Worm (Caenorhabditis elegans): Measurements from ENCODE around the gene cul-2.

Gene cul-2

DNA sequence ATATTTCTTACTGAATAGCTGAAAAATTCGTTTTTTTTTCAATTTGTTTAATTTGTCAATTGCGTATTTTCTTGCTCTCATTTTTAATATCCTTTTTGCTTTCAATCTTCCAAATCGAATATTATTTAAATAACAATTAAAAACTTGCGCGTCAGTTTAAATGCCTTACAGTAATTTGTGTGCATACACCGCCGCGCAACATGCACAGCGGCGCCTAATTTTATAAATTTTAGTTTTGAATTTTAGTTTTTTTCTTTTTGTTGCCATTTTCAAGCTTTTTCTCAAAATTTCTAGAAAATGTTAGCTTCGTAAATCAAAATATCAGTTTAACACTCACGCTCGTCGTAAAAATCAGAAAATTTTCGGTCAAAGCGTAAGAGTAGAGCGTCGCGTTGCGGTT, 3.8 kb upstream of the cul-2 start:
- TF ChIP-seq hmg-11 (tag; optimal IDR thresholded peaks at IDR 0.05) (no peak), egl-27 (tag; optimal IDR thresholded peaks at IDR 0.05) (no peak), nhr-67 (tag; optimal IDR thresholded peaks at IDR 0.05) (no peak), snpc-4 (tag; optimal IDR thresholded peaks at IDR 0.05) (no peak), ceh-28 (tag; optimal IDR thresholded peaks at IDR 0.05) (no peak), egl-5 (tag; optimal IDR thresholded peaks at IDR 0.05) (no peak), ama-1 (optimal IDR thresholded peaks at IDR 0.05) (no peak), elt-3 (tag; optimal IDR thresholded peaks at IDR 0.05) (no peak), elt-2 (tag; optimal IDR thresholded peaks at IDR 0.05) (no peak), tbx-2 (tag; optimal IDR thresholded peaks at IDR 0.05) (no peak), sea-2 (GFP tag; optimal IDR thresholded peaks at IDR 0.05) (no peak), skn-1 (tag; optimal IDR thresholded peaks at IDR 0.05) (no peak), daf-12 (tag; optimal IDR thresholded peaks at IDR 0.05) (no peak), fkh-2 (tag; optimal IDR thresholded peaks at IDR 0.05) (no peak)

DNA sequence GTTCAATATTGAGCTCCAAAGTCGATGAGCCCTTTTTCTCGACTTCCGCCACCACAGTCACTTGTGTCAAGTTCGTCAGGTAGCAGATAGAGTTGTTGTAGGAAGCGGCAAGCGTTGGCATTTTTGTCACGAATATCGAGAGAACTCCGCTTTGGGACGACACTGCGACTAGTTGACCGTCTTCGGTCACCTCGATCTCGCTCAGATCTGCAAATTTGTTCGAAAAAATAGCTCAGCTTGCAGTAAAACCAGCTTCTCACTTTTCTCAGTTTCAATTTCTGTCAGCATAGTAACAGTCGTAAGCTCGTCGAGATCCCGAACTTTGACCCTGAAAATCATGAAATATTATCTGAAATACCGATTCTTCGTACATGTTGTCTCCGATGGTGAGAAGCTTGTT, 2.8 kb upstream of the cul-2 start:
- TF ChIP-seq mdl-1 (tag; optimal IDR thresholded peaks at IDR 0.05) (no peak), nhr-11 (tag; optimal IDR thresholded peaks at IDR 0.05) (no peak), egl-27 (tag; optimal IDR thresholded peaks at IDR 0.05) (no peak), skn-1 (tag; optimal IDR thresholded peaks at IDR 0.05) (no peak), nhr-25 (tag; optimal IDR thresholded peaks at IDR 0.05) (no peak), hmg-11 (tag; optimal IDR thresholded peaks at IDR 0.05) (no peak), tbx-2 (tag; optimal IDR thresholded peaks at IDR 0.05) (no peak), aly-2 (tag; optimal IDR thresholded peaks at IDR 0.05) (no peak), nfya-1 (tag; optimal IDR thresholded peaks at IDR 0.05; ENCODE audit: insufficient read depth) (no peak)

DNA sequence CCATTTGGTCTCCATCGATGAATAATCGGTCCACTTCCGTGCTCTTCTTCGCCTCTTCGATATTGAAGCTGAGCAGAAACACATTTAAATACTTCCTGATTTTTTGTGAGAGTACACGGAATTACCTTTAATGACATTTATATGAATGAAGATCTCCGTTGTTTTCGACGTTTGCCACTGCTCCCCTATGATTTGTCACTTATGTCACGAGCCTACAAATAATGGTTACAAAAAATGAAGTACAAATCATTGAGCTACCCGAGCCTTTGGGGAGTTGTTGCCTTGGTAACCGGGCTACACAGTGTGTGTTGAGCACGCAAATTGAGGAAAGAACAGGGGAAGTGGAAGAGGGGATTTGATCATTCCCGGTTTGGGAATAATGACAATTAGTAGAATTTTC, 760 bp upstream of the cul-2 start, which contains the start of gene dyf-2:
TSS of gene dyf-2 (minus strand) at position 137 of the 400 bp plus-strand sequence.
- TF ChIP-seq sea-2 (GFP tag; optimal IDR thresholded peaks at IDR 0.05) (no peak), eor-1 (tag; optimal IDR thresholded peaks at IDR 0.05) (no peak), hmg-11 (tag; optimal IDR thresholded peaks at IDR 0.05) (no peak), skn-1 (tag; optimal IDR thresholded peaks at IDR 0.05) (no peak), jun-1 (tag; optimal IDR thresholded peaks at IDR 0.05) (no peak), egl-27 (tag; optimal IDR thresholded peaks at IDR 0.05) (no peak), pha-4 (tag; optimal IDR thresholded peaks at IDR 0.05) (no peak), lin-39 (tag; optimal IDR thresholded peaks at IDR 0.05) (no peak), unc-39 (tag; optimal IDR thresholded peaks at IDR 0.05) (no peak), lsy-12 (tag; optimal IDR thresholded peaks at IDR 0.05) (no peak), mdl-1 (tag; optimal IDR thresholded peaks at IDR 0.05) (no peak), snpc-4 (tag; optimal IDR thresholded peaks at IDR 0.05) (no peak)

DNA sequence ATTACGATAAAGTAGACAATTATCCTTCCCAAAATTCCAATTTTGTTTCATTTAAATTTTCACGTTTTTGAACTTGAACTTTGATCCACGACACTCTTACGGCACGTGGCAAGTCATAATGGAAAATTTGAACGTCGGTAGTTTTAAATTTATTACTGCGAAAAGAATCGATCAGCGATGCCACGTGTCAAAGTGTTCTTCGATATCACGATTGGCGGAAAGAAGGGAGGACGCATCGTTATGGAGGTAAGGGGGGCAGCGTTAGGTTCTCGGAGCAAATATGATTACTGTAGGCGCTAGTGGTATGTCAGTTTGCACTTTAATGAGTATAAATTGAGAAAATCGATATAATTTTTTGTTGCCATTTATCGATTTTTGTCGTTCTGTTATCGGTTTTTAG, 5.5 kb downstream of the cul-2 start, which contains the start of gene cyn-2:
TSS of gene cyn-2 (plus strand) at position 114 of the 400 bp plus-strand sequence.
- TF ChIP-seq ceh-28 (tag; optimal IDR thresholded peaks at IDR 0.05): peak; percentile 27
- no peak for TF ChIP-seq nhr-25 (tag; optimal IDR thresholded peaks at IDR 0.05)

DNA sequence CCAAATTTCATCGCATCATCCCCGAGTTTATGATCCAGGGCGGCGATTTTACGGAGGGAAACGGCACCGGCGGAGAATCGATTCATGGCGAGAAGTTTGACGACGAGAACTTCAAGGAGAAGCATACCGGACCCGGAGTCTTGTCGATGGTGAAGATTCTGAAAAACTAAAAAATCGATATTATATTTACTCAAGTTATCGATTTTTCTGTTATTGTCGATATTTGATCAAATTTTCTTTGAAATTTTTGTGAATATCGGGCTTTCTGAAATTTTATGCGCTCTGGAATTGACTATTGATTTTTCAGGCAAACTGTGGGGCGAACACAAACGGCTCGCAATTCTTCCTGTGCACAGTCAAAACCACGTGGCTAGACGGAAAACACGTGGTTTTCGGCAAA, 6.1 kb downstream of the cul-2 start:
- no peak for TF ChIP-seq ztf-4 (tag; optimal IDR thresholded peaks at IDR 0.05)
- TF ChIP-seq ceh-28 (tag; optimal IDR thresholded peaks at IDR 0.05): peak; percentile 57
- no peak for TF ChIP-seq unc-39 (tag; optimal IDR thresholded peaks at IDR 0.05)

DNA sequence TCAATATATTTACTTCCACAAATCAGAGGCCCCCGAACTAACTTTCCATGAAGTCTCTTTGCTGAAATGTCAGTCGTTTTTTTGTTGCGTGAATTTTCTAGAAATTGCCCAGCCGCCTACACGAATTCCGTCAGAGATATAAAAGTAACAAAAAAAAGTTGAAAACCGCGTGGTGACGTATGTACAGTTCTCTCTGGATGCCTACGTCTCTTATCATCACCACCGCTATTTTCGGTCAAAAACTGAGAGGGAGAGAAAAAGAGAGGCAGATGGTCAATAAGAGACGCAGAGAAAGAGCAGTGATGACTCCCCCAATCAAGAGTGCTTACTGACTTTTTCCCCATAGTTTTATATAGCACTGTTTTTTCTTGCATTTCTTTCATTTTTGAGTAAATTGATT, 7.0 kb downstream of the cul-2 start:
- TF ChIP-seq pqm-1 (tag; optimal IDR thresholded peaks at IDR 0.05): peak; percentile 61
- peak; percentile 9 for TF ChIP-seq nhr-43 (tag; optimal IDR thresholded peaks at IDR 0.05; ENCODE audit: poor library complexity, severe bottlenecking)
- TF ChIP-seq lin-39 (tag; optimal IDR thresholded peaks at IDR 0.05): no peak
- TF ChIP-seq egl-27 (tag; optimal IDR thresholded peaks at IDR 0.05): peak; percentile 52
- peak; percentile 10 for TF ChIP-seq jun-1 (tag; optimal IDR thresholded peaks at IDR 0.05)
- TF ChIP-seq unc-62 (GFP tag; optimal IDR thresholded peaks at IDR 0.05): no peak
- TF ChIP-seq tbx-2 (tag; optimal IDR thresholded peaks at IDR 0.05): no peak
- TF ChIP-seq nhr-12 (tag; optimal IDR thresholded peaks at IDR 0.05): no peak
- TF ChIP-seq elt-2 (tag; optimal IDR thresholded peaks at IDR 0.05): peak; percentile 74
- peak; percentile 96 for TF ChIP-seq pha-4 (tag; optimal IDR thresholded peaks at IDR 0.05)
- TF ChIP-seq nfya-1 (tag; optimal IDR thresholded peaks at IDR 0.05; ENCODE audit: insufficient read depth): peak; percentile 52
- TF ChIP-seq egl-5 (tag; optimal IDR thresholded peaks at IDR 0.05): no peak
- TF ChIP-seq ZK546.5 (tag; optimal IDR thresholded peaks at IDR 0.05): no peak
- TF ChIP-seq lsy-12 (tag; optimal IDR thresholded peaks at IDR 0.05): peak; percentile 9
- TF ChIP-seq nhr-77 (tag; optimal IDR thresholded peaks at IDR 0.05): no peak
- peak; percentile 51 for TF ChIP-seq ceh-28 (tag; optimal IDR thresholded peaks at IDR 0.05)
- TF ChIP-seq mml-1 (tag; optimal IDR thresholded peaks at IDR 0.05): no peak
- TF ChIP-seq fkh-2 (tag; optimal IDR thresholded peaks at IDR 0.05): no peak
- TF ChIP-seq skn-1 (tag; optimal IDR thresholded peaks at IDR 0.05): peak; percentile 72
- TF ChIP-seq nhr-237 (tag; optimal IDR thresholded peaks at IDR 0.05): no peak
